Fruit fly (Drosophila melanogaster) S2 (cell line): Measurements from ENCODE around the gene Blos3.

Experiments used
- CG8478 ChIP-seq: fragments of >200 bp; optimal IDR thresholded peaks from 2 replicates; lab custom pipeline; 2018
- CTCF ChIP-seq, 2 experiments: fragments of >200 bp; optimal IDR thresholded peaks; 2 replicates each; lab custom pipeline; 2018

- TF ChIP-seq CG8478 (lab: Kevin White, UChicago) (no peak), CTCF (optimal IDR thresholded peaks at IDR 0.05; lab: Kevin White, UChicago) (no peak)
These were observed 11.6 kb downstream of the Blos3 start for dm6 chr3L:18881613-18882012.
